Fruit fly (Drosophila melanogaster) whole organism, embryonic: ENCODE measurements around the gene CG7579.
A peak's percentile ranks its signal among the peaks of the same experiment; 100 is the strongest.

Experiments
- CG14050 ChIP-seq: fragments of 200-800 bp; sonication (Bioruptor generic); IDR thresholded peaks from 3 replicates; pipeline ENCODE4 v1.3.6; 2022; ENCODE audit warnings: missing biosample characterization, missing genetic modification characterization
- CG17568 ChIP-seq: fragments of 200-800 bp; sonication (Bioruptor generic); optimal IDR thresholded peaks from 2 replicates; lab custom pipeline; 2018; ENCODE audit warnings: missing biosample characterization, mild to moderate bottlenecking, missing genetic modification characterization, moderate library complexity
- CG7745 ChIP-seq: fragments of 200-800 bp; sonication (Bioruptor generic); optimal IDR thresholded peaks from 2 replicates; lab custom pipeline; 2018; ENCODE audit warnings: missing biosample characterization, mild to moderate bottlenecking, missing genetic modification characterization, moderate library complexity
- HLH4C ChIP-seq: fragments of 200-800 bp; sonication (Bioruptor generic); IDR thresholded peaks from 3 replicates; pipeline ENCODE4 v1.3.6; 2022; ENCODE audit warnings: missing biosample characterization, missing genetic modification characterization; ENCODE audit not compliant: partially characterized antibody
- ab ChIP-seq: fragments of 200-800 bp; sonication (Bioruptor generic); optimal IDR thresholded peaks from 2 replicates; lab custom pipeline; 2016; ENCODE audit warnings: missing biosample characterization, missing genetic modification characterization
- fru ChIP-seq: fragments of >200 bp; optimal IDR thresholded peaks from 2 replicates; lab custom pipeline; 2017
- ken ChIP-seq: fragments of 200-800 bp; sonication (Bioruptor generic); IDR thresholded peaks from 3 replicates; pipeline ENCODE4 v1.3.6; 2022; ENCODE audit warnings: missing biosample characterization, missing genetic modification characterization
- pum ChIP-seq: fragments of 200-800 bp; sonication (Bioruptor generic); optimal IDR thresholded peaks from 2 replicates; lab custom pipeline; 2016; ENCODE audit warnings: missing biosample characterization, missing genetic modification characterization
- trem ChIP-seq: fragments of 200-800 bp; optimal IDR thresholded peaks from 3 replicates; lab custom pipeline; 2019; ENCODE audit warnings: missing biosample characterization, mild to moderate bottlenecking, missing genetic modification characterization, moderate library complexity

DNA sequence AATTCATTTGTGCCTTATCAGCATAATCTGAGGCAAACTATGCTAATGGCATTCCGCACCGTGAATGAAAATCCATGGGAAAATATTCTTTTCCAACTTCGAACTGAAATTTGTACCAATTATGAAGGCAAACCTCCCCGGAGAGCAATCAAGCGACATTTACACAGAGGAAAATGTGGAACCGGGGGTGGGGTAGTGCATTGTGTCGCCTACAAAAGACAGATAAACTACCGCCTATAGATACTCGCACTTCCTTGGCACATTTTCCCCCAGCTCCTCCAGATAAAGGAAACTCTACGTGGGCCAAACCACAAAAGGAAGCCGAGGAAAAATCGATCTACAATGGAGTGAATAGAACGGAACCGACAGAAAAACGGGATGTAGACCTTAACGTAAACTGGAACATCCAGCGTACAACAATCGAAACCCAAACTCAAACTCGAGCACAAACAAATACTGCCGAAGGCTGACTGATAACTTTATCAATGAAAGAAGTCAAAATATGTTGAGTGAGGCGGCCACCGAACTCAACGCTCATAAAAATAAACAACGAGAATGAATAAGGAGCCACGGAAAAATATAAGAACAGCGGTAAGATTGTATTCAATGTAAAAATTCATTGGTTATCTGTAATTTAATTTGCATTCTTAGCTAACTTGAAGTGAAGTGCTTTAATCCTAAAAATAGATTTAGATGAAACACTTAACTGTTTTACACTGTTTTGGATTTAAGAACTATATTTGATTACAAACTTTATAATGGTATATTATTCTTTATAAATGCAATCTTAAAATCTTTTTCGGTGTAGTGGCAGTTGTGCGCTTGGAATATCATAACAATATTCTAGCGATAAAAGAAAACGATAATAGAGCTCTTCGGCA is 7.7 kb upstream of the CG7579 start:
- TF ChIP-seq HLH4C (GFP tag; lab: Robert Waterston, UW), result no peak
- peak; percentile 65 for TF ChIP-seq trem (tag; lab: Kevin White, UChicago)
- no peak for TF ChIP-seq CG7745
- no peak for TF ChIP-seq pum (GFP tag; lab: Kevin White, UChicago)
- no peak for TF ChIP-seq CG14050
- TF ChIP-seq fru (lab: Kevin White, UChicago), result no peak
- TF ChIP-seq ab (GFP tag; lab: Kevin White, UChicago), result no peak
- no peak for TF ChIP-seq CG17568
- 0 out of 3 replicates have a peak, but pooled peaks have one; percentile 7 for TF ChIP-seq ken (GFP tag; lab: Robert Waterston, UW)
